Fruit fly (Drosophila melanogaster): Measurements from ENCODE around the gene CecC.
A peak's percentile ranks its signal among the peaks of the same experiment; 100 is the strongest.

The CecC gene

DNA sequence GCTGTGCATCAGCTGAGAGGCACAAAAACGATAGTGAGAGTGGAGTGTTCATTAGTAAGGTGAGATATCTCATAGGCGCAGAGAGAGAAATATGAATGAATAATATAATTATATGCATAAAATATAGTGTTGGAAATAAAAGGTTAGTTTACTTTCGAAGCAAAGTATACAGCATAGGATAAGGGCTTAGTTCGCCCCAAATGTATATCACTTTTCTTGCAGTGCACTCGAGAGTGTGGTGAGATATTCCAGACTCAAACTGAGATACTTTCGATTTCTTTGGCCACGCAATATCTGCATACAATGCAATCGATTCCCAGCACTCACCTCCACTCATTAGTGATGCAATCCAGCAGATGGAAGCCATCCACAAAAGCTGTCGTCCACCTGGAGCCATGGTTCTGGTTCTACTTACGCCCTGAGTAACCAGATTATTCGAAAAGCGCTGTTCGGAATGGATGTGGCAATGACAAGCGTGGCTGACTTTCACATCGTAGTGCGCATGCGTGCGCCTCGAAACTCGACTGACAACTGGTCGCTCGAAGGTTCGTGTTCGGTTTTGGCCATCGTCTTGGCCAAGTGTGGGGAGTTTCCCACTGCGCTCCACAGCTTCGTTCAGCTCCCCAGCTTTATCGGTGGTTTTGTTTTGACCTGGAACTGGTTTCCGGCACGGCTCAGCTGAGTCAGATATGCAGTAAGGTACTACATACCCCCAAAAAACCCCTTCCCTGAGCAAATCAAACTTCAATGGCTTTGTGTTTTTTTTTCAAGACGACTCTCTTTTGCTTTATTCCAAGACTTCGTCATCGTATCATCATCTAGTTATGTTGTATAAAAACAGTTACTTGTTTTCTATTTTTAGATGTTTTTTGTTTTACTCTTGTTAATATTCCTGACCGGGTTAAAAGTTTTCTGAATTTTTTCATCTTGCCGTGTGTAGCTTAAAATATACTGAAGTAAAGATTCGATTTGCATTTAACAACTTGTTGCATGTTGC, 45.3 kb upstream of the CecC start, which contains the start of gene Rsod (continued):
- TF ChIP-seq CG6808 (GFP tag; optimal IDR thresholded peaks at IDR 0.05) (peak; percentile 21), CG6854 (GFP tag; optimal IDR thresholded peaks at IDR 0.05) (peak; percentile 53), CG11762 (GFP tag; optimal IDR thresholded peaks at IDR 0.05; ENCODE audit: insufficient read depth) (peak; percentile 77), CG7368 (GFP tag; optimal IDR thresholded peaks at IDR 0.05) (peak; percentile 54), CG16779 (tag; optimal IDR thresholded peaks at IDR 0.05) (peak; percentile 66), ss (GFP tag; optimal IDR thresholded peaks at IDR 0.05) (peak; percentile 17 to 50), CG1621 (tag; optimal IDR thresholded peaks at IDR 0.05) (peak; percentile 45), cyc (GFP tag; optimal IDR thresholded peaks at IDR 0.05) (peak; percentile 80), Blimp-1 (GFP tag; optimal IDR thresholded peaks at IDR 0.05) (peak; percentile 99), CG34406 (GFP tag; optimal IDR thresholded peaks at IDR 0.05) (peak; percentile 80), fd59A (GFP tag; optimal IDR thresholded peaks at IDR 0.05) (peak; percentile 45), Gug (GFP tag; IDR thresholded peaks at IDR 0.05) (peak; percentile 83), Eip78C (GFP tag) (peak; percentile 96), CG6163 (GFP tag; IDR thresholded peaks at IDR 0.05) (peak; percentile 96)

DNA sequence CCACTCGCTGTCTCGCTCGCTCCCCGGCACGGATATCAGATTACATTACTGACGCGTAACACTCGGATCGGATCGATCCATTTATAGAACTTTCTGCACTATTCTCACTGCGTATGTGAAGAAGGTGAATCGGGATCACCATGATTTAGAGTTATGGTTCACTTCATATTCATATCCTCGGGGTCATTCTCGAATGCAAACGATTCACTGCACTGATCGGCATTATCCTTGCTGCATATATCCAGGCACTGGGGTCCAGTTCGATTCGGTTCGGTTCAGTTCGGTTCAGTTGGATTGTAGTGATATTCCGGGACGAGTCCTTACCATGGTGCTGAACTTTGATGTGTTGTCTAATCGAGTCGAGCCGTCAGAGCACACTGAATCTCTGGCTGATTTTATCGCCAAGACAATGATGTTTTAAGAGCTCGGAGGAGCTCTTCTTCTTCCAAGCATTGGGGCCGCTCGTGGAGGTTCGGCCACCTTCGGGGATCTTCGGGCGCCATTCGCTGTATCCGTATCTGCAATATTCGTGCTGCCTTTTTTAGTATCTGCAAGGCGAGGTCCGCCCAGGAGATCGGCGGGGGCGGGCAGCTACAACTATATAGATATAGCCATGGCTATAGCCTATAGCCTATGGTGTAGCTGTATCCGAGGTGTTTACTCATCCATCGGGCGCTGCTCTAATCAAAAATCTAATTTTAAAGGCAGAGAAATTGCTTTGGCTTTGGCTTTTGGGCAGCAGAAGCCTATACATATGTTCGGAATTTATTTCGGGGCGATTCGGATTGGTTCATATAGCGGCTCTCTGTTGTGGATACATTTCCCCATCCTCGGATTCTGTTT, 41.9 kb upstream of the CecC start, which contains the start of gene Mlc2:
Gene Mlc2 (minus strand): TSS at position 392 of the 843 bp plus-strand sequence.
- no peak for TF ChIP-seq dsx (GFP tag; optimal IDR thresholded peaks at IDR 0.05; ENCODE audit: poor library complexity, severe bottlenecking)
- 0 out of 3 replicates have a peak, but pooled peaks have one; percentile 16 for TF ChIP-seq eg (GFP tag; IDR thresholded peaks at IDR 0.05)

- no peak for TF ChIP-seq Sox14 (GFP tag; optimal IDR thresholded peaks at IDR 0.05)
- peak; percentile 40 for TF ChIP-seq Eip78C (GFP tag)
- TF ChIP-seq eg (GFP tag; IDR thresholded peaks at IDR 0.05), result peak; percentile 5; the same call in 1 of the 3 replicates
Measured at dm6 chr3R:30175045-30175589, 41.2 kb upstream of the CecC start.

- TF ChIP-seq CG6808 (GFP tag; optimal IDR thresholded peaks at IDR 0.05) (no peak), CG34406 (GFP tag; optimal IDR thresholded peaks at IDR 0.05) (no peak), Eip75B (GFP tag; optimal IDR thresholded peaks at IDR 0.05) (no peak), CG31627 (GFP tag; optimal IDR thresholded peaks at IDR 0.05) (no peak), Gug (GFP tag; IDR thresholded peaks at IDR 0.05) (no peak), CG10669 (GFP tag; optimal IDR thresholded peaks at IDR 0.05) (no peak), CG8319 (GFP tag; optimal IDR thresholded peaks at IDR 0.05) (no peak), cyc (GFP tag; optimal IDR thresholded peaks at IDR 0.05) (no peak), Ets96B (tag; optimal IDR thresholded peaks at IDR 0.05) (no peak), Eip93F (GFP tag; optimal IDR thresholded peaks at IDR 0.05) (no peak), acj6 (GFP tag; optimal IDR thresholded peaks at IDR 0.05) (no peak), CG11902 (GFP tag; optimal IDR thresholded peaks at IDR 0.05) (no peak), Ets21C (GFP tag; optimal IDR thresholded peaks at IDR 0.05) (no peak)
Measured at dm6 chr3R:30176314-30176713, 40.0 kb upstream of the CecC start.

dm6 chr3R:30177494-30177893, 38.8 kb upstream of the CecC start, which contains the start of the genes CG1983 and CG15530:
Gene CG1983 (minus strand): TSS chr3R:30177700.
Gene CG15530 (plus strand): TSS chr3R:30177877.
- TF ChIP-seq Sox14 (GFP tag; optimal IDR thresholded peaks at IDR 0.05), result no peak
- no peak for TF ChIP-seq svp (GFP tag)
- no peak for TF ChIP-seq Hr39 (GFP tag; optimal IDR thresholded peaks at IDR 0.05)
- TF ChIP-seq Gug (GFP tag; IDR thresholded peaks at IDR 0.05), result no peak
- no peak for TF ChIP-seq salr (GFP tag; optimal IDR thresholded peaks at IDR 0.05)
- TF ChIP-seq CG6808 (GFP tag; optimal IDR thresholded peaks at IDR 0.05), result peak; percentile 74
- no peak for TF ChIP-seq Hr4 (GFP tag; optimal IDR thresholded peaks at IDR 0.05)
- TF ChIP-seq CG4318 (GFP tag; optimal IDR thresholded peaks at IDR 0.05), result no peak
- TF ChIP-seq CG11294 (GFP tag; IDR thresholded peaks at IDR 0.05), result no peak

Measured in whole organism, prepupa.